Worm (Caenorhabditis elegans) whole organism, L4/young adult: ENCODE data around the gene C12D8.21.

Source experiments
- W03F9.2 ChIP-seq: fragments of 150-350 bp; optimal IDR thresholded peaks from 2 replicates; lab custom pipeline; 2014; ENCODE audit warnings: missing biosample characterization, missing genetic modification characterization
- dao-5 ChIP-seq: sonication (generic microtip); optimal IDR thresholded peaks from 2 replicates; lab custom pipeline; 2016; ENCODE audit warnings: missing genotype, missing genetic modification characterization, moderate library complexity, missing compliant biosample characterization
- him-1 ChIP-seq: sonication (generic microtip); optimal IDR thresholded peaks from 2 replicates; lab custom pipeline; 2016; ENCODE audit warnings: missing genotype, missing genetic modification reagents, missing genetic modification characterization, missing compliant biosample characterization

DNA sequence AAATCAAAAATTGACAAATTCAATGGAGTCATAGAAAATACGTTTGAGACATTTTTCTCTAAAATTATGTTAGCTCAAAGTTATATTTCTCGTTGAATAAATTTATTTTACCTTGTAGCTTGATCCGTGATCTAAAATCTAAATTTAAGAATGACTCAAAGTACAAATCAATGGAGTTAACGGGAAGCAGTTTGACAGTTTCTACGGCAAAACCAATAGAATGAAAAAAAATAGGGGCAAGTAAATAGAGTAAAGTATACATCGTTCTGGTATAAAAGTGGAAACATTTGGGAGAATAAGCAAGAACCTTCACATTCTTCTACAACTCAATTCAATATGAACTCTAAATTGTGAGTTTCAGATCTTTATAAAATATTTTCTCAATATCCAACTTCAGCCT, 10.1 kb downstream of the C12D8.21 start, which contains the start of gene fipr-6:
- no peak for TF ChIP-seq W03F9.2
- no peak for TF ChIP-seq dao-5 (tag; lab: Kevin White, UChicago)
- no peak for TF ChIP-seq him-1 (tag; lab: Kevin White, UChicago)
